Fruit fly (Drosophila melanogaster) whole organism, embryonic: ENCODE data around the gene Cdk5alpha.
A peak's percentile ranks its signal among the peaks of the same experiment; 100 is the strongest.

Experiments
- Abd-B ChIP-seq: fragments of 200-800 bp; sonication (Bioruptor generic); optimal IDR thresholded peaks from 2 replicates; lab custom pipeline; 2018; ENCODE audit warnings: missing biosample characterization, mild to moderate bottlenecking, missing genetic modification characterization, moderate library complexity
- CG10431 ChIP-seq: fragments of 200-800 bp; sonication (Bioruptor generic); optimal IDR thresholded peaks from 3 replicates; lab custom pipeline; 2018; ENCODE audit warnings: missing biosample characterization, mild to moderate bottlenecking, missing genetic modification characterization
- CG11560 ChIP-seq: fragments of 200-800 bp; sonication (Bioruptor generic); IDR thresholded peaks from 3 replicates; pipeline ENCODE4 v1.3.6; 2022; ENCODE audit warnings: missing biosample characterization, missing genetic modification characterization
- CG13287 ChIP-seq: fragments of 200-800 bp; sonication (Bioruptor generic); IDR thresholded peaks from 2 replicates; pipeline ENCODE4 v1.3.6; 2022; ENCODE audit warnings: missing biosample characterization, missing genetic modification characterization; ENCODE audit not compliant: partially characterized antibody
- CG13296 ChIP-seq: fragments of 200-800 bp; sonication (Bioruptor generic); optimal IDR thresholded peaks from 3 replicates; lab custom pipeline; 2018; ENCODE audit warnings: missing biosample characterization, mild to moderate bottlenecking, missing genetic modification characterization
- CG14965 ChIP-seq: fragments of 200-800 bp; sonication (Bioruptor generic); optimal IDR thresholded peaks from 2 replicates; lab custom pipeline; 2016; ENCODE audit warnings: missing biosample characterization, missing genetic modification characterization, borderline replicate concordance
- CG15479 ChIP-seq: fragments of 200-800 bp; sonication (Bioruptor generic); optimal IDR thresholded peaks from 3 replicates; lab custom pipeline; 2019; ENCODE audit warnings: missing biosample characterization, mild to moderate bottlenecking, missing genetic modification characterization, moderate library complexity
- CG16779 ChIP-seq: fragments of 200-800 bp; sonication (Bioruptor generic); IDR thresholded peaks from 2 replicates; pipeline ENCODE4 v1.3.6; 2022; ENCODE audit warnings: missing biosample characterization, missing genetic modification characterization
- CG16815 ChIP-seq: fragments of 200-800 bp; sonication (Bioruptor generic); optimal IDR thresholded peaks from 3 replicates; lab custom pipeline; 2017; ENCODE audit warnings: missing biosample characterization, mild to moderate bottlenecking, missing genetic modification characterization
- CG1832 ChIP-seq: fragments of 200-800 bp; sonication (Bioruptor generic); optimal IDR thresholded peaks from 2 replicates; lab custom pipeline; 2017; ENCODE audit warnings: missing biosample characterization, mild to moderate bottlenecking, missing genetic modification characterization, inconsistent platforms
- CG2199 ChIP-seq: fragments of 200-800 bp; sonication (Bioruptor generic); IDR thresholded peaks from 3 replicates; pipeline ENCODE4 v1.3.6; 2022; ENCODE audit warnings: missing biosample characterization, missing genetic modification characterization
- CG2678 ChIP-seq: fragments of 200-800 bp; sonication (Bioruptor generic); optimal IDR thresholded peaks from 3 replicates; lab custom pipeline; 2019; ENCODE audit warnings: missing biosample characterization, mild to moderate bottlenecking, missing genetic modification characterization, moderate library complexity
- CG32772 ChIP-seq: fragments of 200-800 bp; sonication (Bioruptor generic); IDR thresholded peaks from 2 replicates; pipeline ENCODE4 v1.3.6; 2022; ENCODE audit warnings: missing biosample characterization, missing genetic modification characterization
- CG5953 ChIP-seq: fragments of 200-800 bp; sonication (Bioruptor generic); IDR thresholded peaks from 2 replicates; pipeline ENCODE4 v1.3.6; 2022; ENCODE audit warnings: missing biosample characterization, missing genetic modification characterization
- CG6689 ChIP-seq: fragments of 200-800 bp; sonication (Bioruptor generic); IDR thresholded peaks from 2 replicates; pipeline ENCODE4 v1.3.6; 2022; ENCODE audit warnings: missing biosample characterization, missing genetic modification characterization
- CG7745 ChIP-seq: fragments of 200-800 bp; sonication (Bioruptor generic); optimal IDR thresholded peaks from 2 replicates; lab custom pipeline; 2018; ENCODE audit warnings: missing biosample characterization, mild to moderate bottlenecking, missing genetic modification characterization, moderate library complexity
- CG8359 ChIP-seq: fragments of 200-800 bp; sonication (Bioruptor generic); optimal IDR thresholded peaks from 2 replicates; lab custom pipeline; 2017; ENCODE audit warnings: missing biosample characterization, mild to moderate bottlenecking, missing genetic modification characterization, borderline replicate concordance
- CG8924 ChIP-seq: fragments of 200-800 bp; optimal IDR thresholded peaks from 3 replicates; lab custom pipeline; 2019; ENCODE audit warnings: missing biosample characterization, mild to moderate bottlenecking, missing genetic modification characterization, moderate library complexity
- CG9797 ChIP-seq: fragments of 200-800 bp; sonication (Bioruptor generic); optimal IDR thresholded peaks from 3 replicates; lab custom pipeline; 2018; ENCODE audit warnings: missing biosample characterization, mild to moderate bottlenecking, missing genetic modification characterization
- D19A ChIP-seq: fragments of 200-800 bp; optimal IDR thresholded peaks from 3 replicates; lab custom pipeline; 2019; ENCODE audit warnings: missing biosample characterization, mild to moderate bottlenecking, missing genetic modification characterization, moderate library complexity
- Dad ChIP-seq: fragments of 200-800 bp; sonication (Bioruptor generic); optimal IDR thresholded peaks from 3 replicates; lab custom pipeline; 2016; ENCODE audit warnings: missing biosample characterization, missing genetic modification characterization
- Dll ChIP-seq: fragments of 200-800 bp; sonication (Bioruptor generic); IDR thresholded peaks from 4 replicates; pipeline ENCODE4 v1.3.6; 2022; ENCODE audit warnings: missing biosample characterization, missing genetic modification characterization; ENCODE audit not compliant: partially characterized antibody
- H15 ChIP-seq: fragments of 200-800 bp; sonication (Bioruptor generic); IDR thresholded peaks from 3 replicates; pipeline ENCODE4 v1.3.6; 2022; ENCODE audit warnings: missing biosample characterization, missing genetic modification characterization
- HHEX ChIP-seq: fragments of 200-800 bp; sonication (Bioruptor generic); optimal IDR thresholded peaks from 3 replicates; lab custom pipeline; 2017; ENCODE audit warnings: missing biosample characterization, mild to moderate bottlenecking, missing genetic modification characterization, missing genetic modification reagents
- HLHmδ ChIP-seq: fragments of 200-800 bp; sonication (Bioruptor generic); optimal IDR thresholded peaks from 2 replicates; lab custom pipeline; 2018; ENCODE audit warnings: missing biosample characterization, mild to moderate bottlenecking, missing genetic modification characterization, moderate library complexity
- HmgD ChIP-seq: fragments of 200-800 bp; sonication (Bioruptor generic); optimal IDR thresholded peaks from 3 replicates; lab custom pipeline; 2016; ENCODE audit warnings: missing biosample characterization, missing genetic modification characterization
- MTF-1 ChIP-seq: fragments of 200-800 bp; sonication (Bioruptor generic); optimal IDR thresholded peaks from 2 replicates; lab custom pipeline; 2018; ENCODE audit warnings: missing biosample characterization, mild to moderate bottlenecking, missing genetic modification characterization, borderline replicate concordance
- Oaz ChIP-seq: fragments of 200-800 bp; sonication (Bioruptor generic); IDR thresholded peaks from 2 replicates; pipeline ENCODE4 v1.3.6; 2022; ENCODE audit warnings: missing biosample characterization, missing genetic modification characterization
- Rfx ChIP-seq: fragments of 200-800 bp; sonication (Bioruptor generic); IDR thresholded peaks from 2 replicates; pipeline ENCODE4 v1.3.6; 2022; ENCODE audit warnings: missing biosample characterization, missing genetic modification characterization
- Rx ChIP-seq: fragments of 200-800 bp; sonication (Bioruptor generic); IDR thresholded peaks from 2 replicates; pipeline ENCODE4 v1.3.6; 2022; ENCODE audit warnings: missing biosample characterization, missing genetic modification characterization
- Six4 ChIP-seq: fragments of 200-800 bp; sonication (Bioruptor generic); optimal IDR thresholded peaks from 2 replicates; lab custom pipeline; 2016; ENCODE audit warnings: missing biosample characterization, missing genetic modification characterization
- Trl ChIP-seq, 3 experiments: fragments of >200 bp in 2 of 3; fragments of 200-800 bp in 1 of 3; sonication (Bioruptor generic) in 1 of 3; optimal IDR thresholded peaks; 2 replicates in 1 of 3; 3 replicates in 2 of 3; lab custom pipeline; 2016 to 2017; ENCODE audit warnings: missing biosample characterization in 1 of 3, missing genetic modification characterization in 1 of 3
- abd-A ChIP-seq: fragments of 200-800 bp; sonication (Bioruptor generic); optimal IDR thresholded peaks from 3 replicates; lab custom pipeline; 2019; ENCODE audit warnings: missing biosample characterization, mild to moderate bottlenecking, missing genetic modification characterization, moderate library complexity
- ac ChIP-seq: fragments of 200-800 bp; sonication (Bioruptor generic); optimal IDR thresholded peaks from 3 replicates; lab custom pipeline; 2017; ENCODE audit warnings: missing biosample characterization, mild to moderate bottlenecking, missing genetic modification characterization
- bowl ChIP-seq: fragments of 200-800 bp; sonication (Bioruptor generic); IDR thresholded peaks from 2 replicates; pipeline ENCODE4 v1.3.6; 2022; ENCODE audit warnings: missing biosample characterization, missing genetic modification characterization
- cg ChIP-seq: fragments of 200-800 bp; sonication (Bioruptor generic); optimal IDR thresholded peaks from 3 replicates; lab custom pipeline; 2019; ENCODE audit warnings: missing biosample characterization, mild to moderate bottlenecking, missing genetic modification characterization, moderate library complexity
- chm ChIP-seq: fragments of 200-800 bp; sonication (Bioruptor generic); IDR thresholded peaks from 2 replicates; pipeline ENCODE4 v1.3.6; 2022; ENCODE audit warnings: missing biosample characterization, missing genetic modification characterization
- fd102C ChIP-seq: fragments of 200-800 bp; sonication (Bioruptor generic); optimal IDR thresholded peaks from 2 replicates; lab custom pipeline; 2018; ENCODE audit warnings: missing biosample characterization, mild to moderate bottlenecking, missing genetic modification characterization, moderate library complexity
- fu2 ChIP-seq: fragments of 200-800 bp; sonication (Bioruptor generic); optimal IDR thresholded peaks from 2 replicates; lab custom pipeline; 2016; ENCODE audit warnings: missing biosample characterization, missing genetic modification characterization
- gem ChIP-seq: fragments of 200-800 bp; sonication (Bioruptor generic); optimal IDR thresholded peaks from 2 replicates; lab custom pipeline; 2019; ENCODE audit warnings: missing biosample characterization, mild to moderate bottlenecking, missing genetic modification characterization, moderate library complexity
- gsb ChIP-seq: fragments of 200-800 bp; sonication (Bioruptor generic); IDR thresholded peaks from 2 replicates; pipeline ENCODE4 v1.3.6; 2022; ENCODE audit warnings: missing biosample characterization, missing genetic modification characterization
- her ChIP-seq: fragments of 200-800 bp; sonication (Bioruptor generic); optimal IDR thresholded peaks from 2 replicates; lab custom pipeline; 2016; ENCODE audit warnings: missing biosample characterization, missing genetic modification characterization
- lilli ChIP-seq: fragments of 200-800 bp; sonication (Bioruptor generic); optimal IDR thresholded peaks from 3 replicates; lab custom pipeline; 2016; ENCODE audit warnings: missing biosample characterization, missing genetic modification characterization
- lola ChIP-seq, 3 experiments: fragments of >200 bp in 2 of 3; fragments of 200-800 bp in 1 of 3; sonication (Bioruptor generic) in 1 of 3; optimal IDR thresholded peaks; 2 replicates each; lab custom pipeline; 2017 to 2019; ENCODE audit warnings: missing biosample characterization in 3 of 3, missing genetic modification characterization in 3 of 3, mild to moderate bottlenecking in 1 of 3, moderate library complexity in 1 of 3
- luna ChIP-seq: fragments of 200-800 bp; sonication (Bioruptor generic); optimal IDR thresholded peaks from 2 replicates; lab custom pipeline; 2016; ENCODE audit warnings: missing biosample characterization, missing genetic modification characterization
- tin ChIP-seq: fragments of 200-800 bp; sonication (Bioruptor generic); optimal IDR thresholded peaks from 3 replicates; lab custom pipeline; 2016; ENCODE audit warnings: missing biosample characterization, missing genetic modification characterization
- tio ChIP-seq: fragments of 200-800 bp; sonication (Bioruptor generic); optimal IDR thresholded peaks from 2 replicates; lab custom pipeline; 2017; ENCODE audit warnings: missing biosample characterization, missing genetic modification characterization, inconsistent platforms
- ttk ChIP-seq: fragments of 200-800 bp; sonication (Bioruptor generic); IDR thresholded peaks from 2 replicates; pipeline ENCODE4 v2.1.2; 2022; ENCODE audit warnings: missing biosample characterization, missing genetic modification characterization
- vnd ChIP-seq: fragments of 200-800 bp; sonication (Bioruptor generic); IDR thresholded peaks from 3 replicates; pipeline ENCODE4 v1.3.6; 2022; ENCODE audit warnings: missing biosample characterization, missing genetic modification characterization; ENCODE audit not compliant: partially characterized antibody

The Cdk5alpha gene

DNA sequence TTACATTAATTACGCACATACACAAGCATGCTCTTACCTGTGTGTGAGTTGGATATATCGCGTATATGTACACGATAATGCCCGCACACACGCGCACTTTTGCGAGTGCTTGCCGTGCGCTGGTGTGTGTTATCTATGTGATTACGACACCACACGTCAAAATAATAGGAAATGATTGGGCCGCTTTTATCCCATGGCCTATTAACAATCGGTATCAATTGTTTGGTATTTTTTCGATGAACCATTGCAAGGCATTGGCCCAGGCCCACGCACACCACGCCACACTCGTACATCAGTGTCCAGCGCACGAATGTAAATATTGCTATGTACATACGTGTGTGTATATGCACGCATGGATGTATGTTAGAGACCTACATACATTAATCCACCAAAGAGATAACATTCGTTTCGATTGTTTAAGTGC is 24.1 kb upstream of the Cdk5alpha start (continued):
- TF ChIP-seq CG13287 (GFP tag; lab: Robert Waterston, UW) (peak; percentile 81), her (GFP tag; lab: Kevin White, UChicago) (peak; percentile 75), CG15479 (peak; percentile 73), gsb (no peak), fd102C (GFP tag; lab: Kevin White, UChicago) (peak; percentile 17), CG5953 (GFP tag; lab: Robert Waterston, UW) (0 out of 2 replicates have a peak, but pooled peaks have one; percentile 19), chm (GFP tag; lab: Robert Waterston, UW) (no peak; the same call in 1 of the 2 replicates), CG8359 (GFP tag; lab: Kevin White, UChicago) (no peak), CG32772 (no peak), CG7745 (tag; lab: Kevin White, UChicago) (peak; percentile 66), vnd (GFP tag; lab: Robert Waterston, UW) (no peak; the same call in 2 of the 3 replicates), CG8924 (tag; lab: Kevin White, UChicago) (peak; percentile 82), CG11560 (tag; lab: Robert Waterston, UW) (no peak), CG13296 (GFP tag; lab: Kevin White, UChicago) (peak; percentile 90), CG6689 (GFP tag; lab: Robert Waterston, UW) (peak; percentile 32; the same call in 1 of the 2 replicates), HHEX (GFP tag; lab: Kevin White, UChicago) (peak; percentile 78), Abd-B (GFP tag; lab: Kevin White, UChicago) (no peak), Dll (GFP tag; lab: Robert Waterston, UW) (peak; percentile 63), Oaz (no peak), CG10431 (GFP tag; lab: Kevin White, UChicago) (peak; percentile 74), bowl (GFP tag; lab: Robert Waterston, UW) (no peak; the same call in 1 of the 2 replicates), HmgD (peak; percentile 11), ac (GFP tag; lab: Kevin White, UChicago) (peak; percentile 15), abd-A (peak; percentile 99), CG16779 (GFP tag; lab: Robert Waterston, UW) (no peak), lilli (peak; percentile 51), CG1832 (GFP tag; lab: Kevin White, UChicago) (no peak), Six4 (GFP tag; lab: Kevin White, UChicago) (peak; percentile 48), D19A (tag; lab: Kevin White, UChicago) (peak; percentile 67), CG16815 (GFP tag; lab: Kevin White, UChicago) (no peak), lola (GFP tag; optimal IDR thresholded peaks at IDR 0.05; lab: Kevin White, UChicago) (peak in 2 of 3 experiments; percentile 45 to 82), Rx (no peak), CG2199 (GFP tag; lab: Robert Waterston, UW) (peak; percentile 86; the same call in 2 of the 3 replicates), CG14965 (no peak), luna (GFP tag; lab: Kevin White, UChicago) (no peak), CG2678 (tag; lab: Kevin White, UChicago) (peak; percentile 73), ttk (GFP tag; lab: Robert Waterston, UW) (no peak), H15 (no peak), tio (no peak), fu2 (peak; percentile 21), gem (tag; lab: Kevin White, UChicago) (peak; percentile 45), Rfx (GFP tag; lab: Robert Waterston, UW) (peak; percentile 75), Dad (GFP tag; lab: Kevin White, UChicago) (peak; percentile 17), tin (GFP tag; lab: Kevin White, UChicago) (peak; percentile 38), cg (GFP tag; lab: Kevin White, UChicago) (peak; percentile 100), Trl (optimal IDR thresholded peaks at IDR 0.05; lab: Kevin White, UChicago) (peak in 1 of 2 experiments; percentile 31), Trl (GFP tag; optimal IDR thresholded peaks at IDR 0.05; lab: Kevin White, UChicago) (peak; percentile 45), MTF-1 (peak; percentile 74), CG9797 (GFP tag; lab: Kevin White, UChicago) (peak; percentile 35), HLHmδ (GFP tag; lab: Kevin White, UChicago) (peak; percentile 93)
